Fruit fly (Drosophila melanogaster) Kc167 (cell line): ENCODE results near the gene Rpn12R.

Source experiments
- Myc ChIP-seq: fragments of >200 bp; optimal IDR thresholded peaks from 2 replicates; lab custom pipeline; 2017; ENCODE audit warnings: missing external identifiers
- Sin3A ChIP-seq: fragments of >200 bp; optimal IDR thresholded peaks from 2 replicates; lab custom pipeline; 2018; ENCODE audit warnings: missing external identifiers
- h ChIP-seq: fragments of >200 bp; optimal IDR thresholded peaks from 3 replicates; lab custom pipeline; 2018; ENCODE audit warnings: missing external identifiers
- insv ChIP-seq: fragments of >200 bp; optimal IDR thresholded peaks from 3 replicates; lab custom pipeline; 2018; ENCODE audit warnings: missing external identifiers
- psq ChIP-seq: fragments of >200 bp; optimal IDR thresholded peaks from 2 replicates; lab custom pipeline; 2017; ENCODE audit warnings: missing external identifiers
- ttk ChIP-seq: sonication (Bioruptor generic); optimal IDR thresholded peaks from 2 replicates; lab custom pipeline; 2017; ENCODE audit warnings: missing external identifiers

- TF ChIP-seq h (no peak), ttk (lab: Kevin White, UChicago) (no peak), Myc (no peak), psq (no peak), insv (no peak), Sin3A (no peak)
These were observed 5.2 kb upstream of the Rpn12R start for dm6 chr3L:15047606-15048005.
